Worm (Caenorhabditis elegans): Measurements from ENCODE around the gene T26G10.1.

DNA sequence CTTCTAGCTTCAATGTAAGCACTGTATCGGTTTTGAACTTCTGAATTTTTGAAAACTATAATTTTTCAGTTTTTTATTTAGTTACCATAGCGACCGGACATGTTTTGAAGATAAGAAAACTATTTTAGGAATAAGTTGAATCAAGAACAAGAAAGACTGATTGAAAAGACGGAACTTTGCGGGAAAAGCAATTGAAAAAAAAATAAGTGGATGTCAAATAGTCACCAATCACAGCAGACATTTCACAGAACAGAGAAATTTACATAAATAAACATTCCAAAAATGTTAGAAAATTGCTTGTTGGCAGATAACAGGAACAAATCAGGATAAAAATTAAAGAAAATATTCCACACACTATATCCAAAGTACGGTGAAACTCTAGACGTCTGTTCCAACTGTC lies 43.4 kb upstream of the T26G10.1 start, which contains the start of gene F54C8.6:
- no peak for TF ChIP-seq gmeb-1 (tag; optimal IDR thresholded peaks at IDR 0.05)
- TF ChIP-seq ztf-11 (tag; optimal IDR thresholded peaks at IDR 0.05): no peak
- TF ChIP-seq nhr-12 (tag; optimal IDR thresholded peaks at IDR 0.05): no peak
- TF ChIP-seq skn-1 (tag; optimal IDR thresholded peaks at IDR 0.05): no peak
- TF ChIP-seq ceh-16 (tag; optimal IDR thresholded peaks at IDR 0.05): no peak
- TF ChIP-seq ztf-4 (tag; optimal IDR thresholded peaks at IDR 0.05): no peak
- TF ChIP-seq nhr-129 (tag; optimal IDR thresholded peaks at IDR 0.05): no peak
- no peak for TF ChIP-seq nhr-11 (tag; optimal IDR thresholded peaks at IDR 0.05)
- no peak for TF ChIP-seq mdl-1 (tag; optimal IDR thresholded peaks at IDR 0.05)
- no peak for TF ChIP-seq mab-5 (tag; optimal IDR thresholded peaks at IDR 0.05)
- no peak for TF ChIP-seq nhr-21 (tag; optimal IDR thresholded peaks at IDR 0.05)
- TF ChIP-seq elt-1 (tag; optimal IDR thresholded peaks at IDR 0.05): no peak
